Fruit fly (Drosophila melanogaster): ENCODE measurements around the gene RabGGTb.

RabGGTb gene

dm6 chr2L:2878188-2878587 lies 724 bp upstream of the RabGGTb start, which contains the start of the genes Prx6a and Sbat (continued):
- TF ChIP-seq Taf1 (GFP tag; IDR thresholded peaks at IDR 0.05) = peak; percentile 58; the same call in 1 of the 2 replicates
- TF ChIP-seq CG18619 (GFP tag; optimal IDR thresholded peaks at IDR 0.05) = peak; percentile 44
- peak; percentile 50 for TF ChIP-seq dmrt99B (tag; optimal IDR thresholded peaks at IDR 0.05)
- no peak for TF ChIP-seq Jarid2 (GFP tag; optimal IDR thresholded peaks at IDR 0.05)
- no peak for TF ChIP-seq usp (GFP tag; optimal IDR thresholded peaks at IDR 0.05)
- TF ChIP-seq HLH54F (GFP tag; optimal IDR thresholded peaks at IDR 0.05) = peak; percentile 73
- TF ChIP-seq Dbx (GFP tag; IDR thresholded peaks at IDR 0.05) = peak; percentile 61; the same call in 2 of the 3 replicates
- TF ChIP-seq CG14710 (tag; optimal IDR thresholded peaks at IDR 0.05) = peak; percentile 80
- no peak for TF ChIP-seq crc (GFP tag; optimal IDR thresholded peaks at IDR 0.05)
- TF ChIP-seq sens (GFP tag) = peak; percentile 95
- peak; percentile 63 for TF ChIP-seq NC2β (GFP tag; optimal IDR thresholded peaks at IDR 0.05)
- no peak for TF ChIP-seq CG14860 (GFP tag; IDR thresholded peaks at IDR 0.05; ENCODE audit: partially characterized antibody)
- peak; percentile 58 for TF ChIP-seq Blimp-1 (GFP tag; optimal IDR thresholded peaks at IDR 0.05)
- peak; percentile 65 for TF ChIP-seq schlank (tag; optimal IDR thresholded peaks at IDR 0.05)
- TF ChIP-seq H15 (GFP tag; IDR thresholded peaks at IDR 0.05) = peak; percentile 11; the same call in 1 of the 3 replicates
- peak; percentile 75 for TF ChIP-seq Hsf (GFP tag; optimal IDR thresholded peaks at IDR 0.05)
- TF ChIP-seq kay (GFP tag; optimal IDR thresholded peaks at IDR 0.05) = peak; percentile 78
- no peak for TF ChIP-seq CG4360 (GFP tag; IDR thresholded peaks at IDR 0.05)
- no peak for TF ChIP-seq sens-2 (GFP tag; IDR thresholded peaks at IDR 0.05)
- peak; percentile 49 for TF ChIP-seq CG17568 (GFP tag; optimal IDR thresholded peaks at IDR 0.05)
- peak; percentile 79 for TF ChIP-seq ind (GFP tag; optimal IDR thresholded peaks at IDR 0.05)
- peak; percentile 67 for TF ChIP-seq Aef1 (GFP tag; IDR thresholded peaks at IDR 0.05)
- peak; percentile 80 for TF ChIP-seq grau (tag; optimal IDR thresholded peaks at IDR 0.05)
- peak; percentile 83 for TF ChIP-seq mam (GFP tag; optimal IDR thresholded peaks at IDR 0.05)
- peak; percentile 66 for TF ChIP-seq CG33557 (GFP tag; optimal IDR thresholded peaks at IDR 0.05)
- no peak for TF ChIP-seq CG5953 (GFP tag; IDR thresholded peaks at IDR 0.05)
- TF ChIP-seq Ptx1 (GFP tag; IDR thresholded peaks at IDR 0.05) = peak; percentile 70
- peak; percentile 79 for TF ChIP-seq slbo (GFP tag; IDR thresholded peaks at IDR 0.05)
- peak; percentile 62 for TF ChIP-seq CG11398 (GFP tag; optimal IDR thresholded peaks at IDR 0.05)
- TF ChIP-seq CG1529 (GFP tag; optimal IDR thresholded peaks at IDR 0.05) = peak; percentile 11
- no peak for TF ChIP-seq bigmax (GFP tag; optimal IDR thresholded peaks at IDR 0.05)
- peak; percentile 9 for TF ChIP-seq CG6765 (GFP tag; optimal IDR thresholded peaks at IDR 0.05)
- TF ChIP-seq Ets65A (GFP tag) = peak; percentile 96
- TF ChIP-seq HLHmδ (GFP tag; optimal IDR thresholded peaks at IDR 0.05) = no peak
- peak; percentile 43; the same call in 1 of the 2 replicates for TF ChIP-seq H2.0 (GFP tag; IDR thresholded peaks at IDR 0.05)
- no peak for TF ChIP-seq Lim3 (GFP tag; IDR thresholded peaks at IDR 0.05)
- peak; percentile 47 for TF ChIP-seq Bteb2 (GFP tag; optimal IDR thresholded peaks at IDR 0.05)
- TF ChIP-seq ase (GFP tag; IDR thresholded peaks at IDR 0.05) = peak; percentile 52; the same call in 1 of the 3 replicates
- TF ChIP-seq MTF-1 (GFP tag; optimal IDR thresholded peaks at IDR 0.05; ENCODE audit: borderline replicate concordance) = no peak
- no peak for TF ChIP-seq chinmo (GFP tag; IDR thresholded peaks at IDR 0.05; ENCODE audit: partially characterized antibody)
- TF ChIP-seq unpg (GFP tag; optimal IDR thresholded peaks at IDR 0.05) = peak; percentile 74
- TF ChIP-seq CG18599 (GFP tag; optimal IDR thresholded peaks at IDR 0.05) = peak; percentile 81
- TF ChIP-seq hbn (GFP tag; IDR thresholded peaks at IDR 0.05; ENCODE audit: partially characterized antibody) = 0 out of 2 replicates have a peak, but pooled peaks have one; percentile 15
- TF ChIP-seq CG15073 (GFP tag; optimal IDR thresholded peaks at IDR 0.05) = peak; percentile 17
- peak; percentile 83 for TF ChIP-seq lab (GFP tag; optimal IDR thresholded peaks at IDR 0.05)
- TF ChIP-seq CG1233 (GFP tag; optimal IDR thresholded peaks at IDR 0.05) = peak; percentile 72
- peak; percentile 64 for TF ChIP-seq esg (GFP tag; conservative IDR thresholded peaks at IDR 0.05)
- peak; percentile 36; the same call in 1 of the 3 replicates for TF ChIP-seq Mrtf (GFP tag; IDR thresholded peaks at IDR 0.05)
- TF ChIP-seq CG8089 (GFP tag; optimal IDR thresholded peaks at IDR 0.05) = peak; percentile 45
- peak; percentile 24 for TF ChIP-seq CG15011 (GFP tag; optimal IDR thresholded peaks at IDR 0.05)

Data from whole organism, embryonic.